Worm (Caenorhabditis elegans): ENCODE measurements around the gene F10E7.11.

ce11 chrII:7073537-7073913 lies 49.2 kb downstream of the F10E7.11 start, which contains the start of gene kat-1:
- TF ChIP-seq ztf-29 (GFP tag; IDR thresholded peaks at IDR 0.05) (no peak), tab-1 (GFP tag; IDR thresholded peaks at IDR 0.05) (no peak), ztf-23 (GFP tag; IDR thresholded peaks at IDR 0.05) (no peak), klf-2 (GFP tag; conservative IDR thresholded peaks at IDR 0.05) (no peak), flt-1 (GFP tag; IDR thresholded peaks at IDR 0.05) (no peak)

All from whole organism, midembryonic.